Worm (Caenorhabditis elegans) whole organism, young adult: ENCODE measurements around the gene sri-6.

Experiments used
- B0261.1 ChIP-seq: sonication (generic microtip); optimal IDR thresholded peaks from 2 replicates; lab custom pipeline; 2016; ENCODE audit warnings: mild to moderate bottlenecking, missing genetic modification characterization, moderate library complexity, missing compliant biosample characterization
- K11D2.4 ChIP-seq: fragments of 200-800 bp; sonication (Bioruptor generic); IDR thresholded peaks from 2 replicates; pipeline ENCODE4 v1.3.6; 2022; ENCODE audit warnings: missing genetic modification reagents, missing genetic modification characterization, missing compliant biosample characterization
- K12H6.12 ChIP-seq: fragments of 200-800 bp; sonication (Bioruptor generic); optimal IDR thresholded peaks from 2 replicates; lab custom pipeline; 2018; ENCODE audit warnings: mild to moderate bottlenecking, missing genetic modification characterization, missing compliant biosample characterization
- Y53F4B.3 ChIP-seq: fragments of 200-800 bp; sonication (Bioruptor generic); IDR thresholded peaks from 2 replicates; pipeline ENCODE4 v1.3.6; 2022; ENCODE audit warnings: missing genetic modification reagents, missing genetic modification characterization, missing compliant biosample characterization
- ama-1 ChIP-seq, 3 experiments: fragments of 150-350 bp in 1 of 3; sonication (generic microtip) in 2 of 3; optimal IDR thresholded peaks; 2 replicates each; lab custom pipeline; 2014 to 2018; ENCODE audit warnings: missing biosample characterization in 2 of 3, missing genetic modification characterization in 2 of 3, missing genetic modification reagents in 2 of 3
- cebp-1 ChIP-seq, 2 experiments: fragments of 200-800 bp in 1 of 2; sonication (Bioruptor generic) in 1 of 2; sonication (generic microtip) in 1 of 2; IDR thresholded peaks in 1 of 2; optimal IDR thresholded peaks in 1 of 2; 2 replicates each; pipeline versions ENCODE4 v1.3.6 to Lab custom; 2017 to 2022; ENCODE audit warnings: missing compliant biosample characterization in 2 of 2, missing genetic modification characterization in 2 of 2, mild to moderate bottlenecking in 1 of 2, missing genetic modification reagents in 1 of 2, moderate library complexity in 1 of 2
- cebp-2 ChIP-seq: fragments of 200-800 bp; sonication (Bioruptor generic); IDR thresholded peaks from 2 replicates; pipeline ENCODE4 v1.3.6; 2022; ENCODE audit warnings: missing genetic modification characterization, missing compliant biosample characterization
- madf-8 ChIP-seq: fragments of 200-800 bp; sonication (Bioruptor generic); conservative IDR thresholded peaks from 2 replicates; pipeline ENCODE4 v1.3.6; 2022; ENCODE audit warnings: missing genetic modification reagents, missing genetic modification characterization, missing compliant biosample characterization
- pbrm-1 ChIP-seq: fragments of 200-800 bp; sonication (Bioruptor generic); IDR thresholded peaks from 2 replicates; pipeline ENCODE4 v1.3.6; 2022; ENCODE audit warnings: missing genetic modification reagents, missing genetic modification characterization, missing compliant biosample characterization
- sea-2 ChIP-seq: fragments of 200-800 bp; sonication (Bioruptor generic); IDR thresholded peaks from 2 replicates; pipeline ENCODE4 v1.3.6; 2022; ENCODE audit warnings: missing genetic modification characterization, missing compliant biosample characterization
- unc-62 ChIP-seq: fragments of 150-350 bp; optimal IDR thresholded peaks from 2 replicates; lab custom pipeline; 2014; ENCODE audit warnings: missing biosample characterization, missing genetic modification reagents, missing genetic modification characterization
- ztf-3 ChIP-seq: fragments of 200-800 bp; sonication (Bioruptor generic); optimal IDR thresholded peaks from 2 replicates; lab custom pipeline; 2018; ENCODE audit warnings: mild to moderate bottlenecking, missing genetic modification characterization, missing compliant biosample characterization

ce11 chrV:13176814-13177213, 8.7 kb upstream of the sri-6 start:
- TF ChIP-seq cebp-1 (GFP tag; IDR thresholded peaks at IDR 0.05; lab: Robert Waterston, UW) (no peak), cebp-1 (tag; optimal IDR thresholded peaks at IDR 0.05; lab: Kevin White, UChicago) (no peak), ama-1 (optimal IDR thresholded peaks at IDR 0.05; lab: Kevin White, UChicago) (no peak), ama-1 (GFP tag; optimal IDR thresholded peaks at IDR 0.05; lab: Kevin White, UChicago) (no peak), sea-2 (GFP tag; lab: Robert Waterston, UW) (no peak), Y53F4B.3 (GFP tag; lab: Robert Waterston, UW) (no peak), K11D2.4 (GFP tag; lab: Robert Waterston, UW) (no peak), pbrm-1 (GFP tag; lab: Robert Waterston, UW) (no peak), madf-8 (GFP tag; lab: Robert Waterston, UW) (no peak), ztf-3 (GFP tag; lab: Kevin White, UChicago) (no peak), K12H6.12 (tag; lab: Kevin White, UChicago) (no peak), B0261.1 (tag; lab: Kevin White, UChicago) (no peak), unc-62 (GFP tag; lab: Kevin White, UChicago) (no peak), cebp-2 (GFP tag; lab: Robert Waterston, UW) (no peak)
